Worm (Caenorhabditis elegans) whole organism, L1 larva: ENCODE data around the gene VF13D12L.3.

Experiments
- C04F5.9 ChIP-seq: sonication (generic microtip); optimal IDR thresholded peaks from 2 replicates; lab custom pipeline; 2016; ENCODE audit warnings: missing genetic modification characterization, missing compliant biosample characterization
- F16B12.6 ChIP-seq: fragments of 150-350 bp; optimal IDR thresholded peaks from 2 replicates; lab custom pipeline; 2014; ENCODE audit warnings: missing biosample characterization, missing genetic modification characterization
- aly-2 ChIP-seq: fragments of 150-350 bp; optimal IDR thresholded peaks from 2 replicates; lab custom pipeline; 2014; ENCODE audit warnings: missing biosample characterization, missing genetic modification characterization
- ama-1 ChIP-seq: fragments of 150-350 bp; optimal IDR thresholded peaks from 2 replicates; lab custom pipeline; 2014
- blmp-1 ChIP-seq: fragments of 150-350 bp; optimal IDR thresholded peaks from 2 replicates; lab custom pipeline; 2014; ENCODE audit warnings: missing biosample characterization, missing genetic modification characterization
- ceh-63 ChIP-seq: fragments of 200-800 bp; sonication (Bioruptor generic); optimal IDR thresholded peaks from 2 replicates; lab custom pipeline; 2018; ENCODE audit warnings: mild to moderate bottlenecking, missing genetic modification characterization, missing compliant biosample characterization
- ceh-8 ChIP-seq: fragments of 200-800 bp; sonication (Bioruptor generic); optimal IDR thresholded peaks from 2 replicates; lab custom pipeline; 2018; ENCODE audit warnings: mild to moderate bottlenecking, missing genetic modification characterization, moderate library complexity, missing compliant biosample characterization
- ceh-82 ChIP-seq, 3 experiments: fragments of 150-350 bp in 1 of 3; sonication (generic microtip) in 2 of 3; optimal IDR thresholded peaks; 2 replicates each; lab custom pipeline; 2014 to 2017; ENCODE audit warnings: missing biosample characterization in 3 of 3, missing genetic modification characterization in 3 of 3
- ceh-88 ChIP-seq: fragments of 200-800 bp; sonication (Bioruptor generic); IDR thresholded peaks from 2 replicates; pipeline ENCODE4 v1.3.6; 2022; ENCODE audit warnings: missing genetic modification characterization, missing compliant biosample characterization
- dsc-1 ChIP-seq: sonication (generic microtip); optimal IDR thresholded peaks from 2 replicates; lab custom pipeline; 2016; ENCODE audit warnings: mild to moderate bottlenecking, missing genetic modification characterization, missing compliant biosample characterization
- efl-1 ChIP-seq, 4 experiments: fragments of 150-350 bp; optimal IDR thresholded peaks in 3 of 4; peaks in 1 of 4; 1 replicate in 1 of 4; 2 replicates in 3 of 4; lab custom pipeline; 2014; ENCODE audit warnings: missing biosample characterization in 2 of 4, missing genetic modification characterization in 2 of 4, missing genetic modification reagents in 2 of 4
- egl-13 ChIP-seq: sonication (generic microtip); optimal IDR thresholded peaks from 2 replicates; lab custom pipeline; 2016; ENCODE audit warnings: missing genotype, missing genetic modification reagents, missing genetic modification characterization, missing compliant biosample characterization
- egl-27 ChIP-seq, 2 experiments: fragments of 150-350 bp in 1 of 2; sonication (generic microtip); optimal IDR thresholded peaks; 3 replicates each; lab custom pipeline; 2017 to 2018; ENCODE audit warnings: missing biosample characterization in 2 of 2, missing genetic modification characterization in 2 of 2, missing genetic modification reagents in 2 of 2
- elt-2 ChIP-seq: sonication (generic microtip); optimal IDR thresholded peaks from 2 replicates; lab custom pipeline; 2016; ENCODE audit warnings: missing genetic modification characterization, mild to moderate bottlenecking, inconsistent platforms, missing compliant biosample characterization, missing genetic modification reagents
- ets-5 ChIP-seq: fragments of 200-800 bp; sonication (Bioruptor generic); IDR thresholded peaks from 2 replicates; pipeline ENCODE4 v1.3.6; 2022; ENCODE audit warnings: missing genetic modification characterization, missing compliant biosample characterization
- fkh-4 ChIP-seq: sonication (generic microtip); optimal IDR thresholded peaks from 2 replicates; lab custom pipeline; 2016; ENCODE audit warnings: missing compliant biosample characterization, missing genetic modification characterization, borderline replicate concordance
- fos-1 ChIP-seq: fragments of 150-350 bp; optimal IDR thresholded peaks from 2 replicates; lab custom pipeline; 2014; ENCODE audit warnings: missing biosample characterization, missing genetic modification characterization
- hlh-17 ChIP-seq: fragments of 200-800 bp; sonication (Bioruptor generic); optimal IDR thresholded peaks from 2 replicates; lab custom pipeline; 2018; ENCODE audit warnings: missing genetic modification characterization, mild to moderate bottlenecking, missing compliant biosample characterization, moderate library complexity, borderline replicate concordance
- hpl-2 ChIP-seq: fragments of 150-350 bp; optimal IDR thresholded peaks from 2 replicates; lab custom pipeline; 2014; ENCODE audit warnings: missing biosample characterization, missing genetic modification reagents, missing genetic modification characterization
- irx-1 ChIP-seq: sonication (generic microtip); optimal IDR thresholded peaks from 2 replicates; lab custom pipeline; 2016; ENCODE audit warnings: missing genetic modification characterization, missing compliant biosample characterization
- jun-1 ChIP-seq: fragments of 150-350 bp; optimal IDR thresholded peaks from 2 replicates; lab custom pipeline; 2014; ENCODE audit warnings: missing biosample characterization, missing genetic modification reagents, missing genetic modification characterization
- lin-39 ChIP-seq: fragments of 150-350 bp; optimal IDR thresholded peaks from 2 replicates; lab custom pipeline; 2014; ENCODE audit warnings: missing biosample characterization, missing genetic modification reagents, missing genetic modification characterization
- lir-3 ChIP-seq: sonication (generic microtip); optimal IDR thresholded peaks from 2 replicates; lab custom pipeline; 2016; ENCODE audit warnings: mild to moderate bottlenecking, missing genetic modification characterization, moderate library complexity, missing compliant biosample characterization; ENCODE audit not compliant: poor library complexity
- mdl-1 ChIP-seq, 2 experiments: fragments of 150-350 bp; optimal IDR thresholded peaks; 2 replicates each; lab custom pipeline; 2014 to 2017; ENCODE audit warnings: missing biosample characterization in 2 of 2, missing genetic modification characterization in 2 of 2, inconsistent platforms in 1 of 2
- nhr-19 ChIP-seq: fragments of 200-800 bp; sonication (Bioruptor generic); conservative IDR thresholded peaks from 2 replicates; pipeline ENCODE4 v1.3.6; 2022; ENCODE audit warnings: missing genetic modification characterization, missing compliant biosample characterization
- nhr-20 ChIP-seq: sonication (generic microtip); optimal IDR thresholded peaks from 2 replicates; lab custom pipeline; 2016; ENCODE audit warnings: mild to moderate bottlenecking, missing genetic modification characterization, missing compliant biosample characterization
- nhr-237 ChIP-seq: fragments of 150-350 bp; optimal IDR thresholded peaks from 2 replicates; lab custom pipeline; 2014; ENCODE audit warnings: missing biosample characterization, missing genetic modification characterization
- nhr-28 ChIP-seq: fragments of 150-350 bp; optimal IDR thresholded peaks from 2 replicates; lab custom pipeline; 2014; ENCODE audit warnings: missing biosample characterization, missing genetic modification characterization
- nhr-77 ChIP-seq: fragments of 150-350 bp; optimal IDR thresholded peaks from 2 replicates; lab custom pipeline; 2014; ENCODE audit warnings: missing biosample characterization, missing genetic modification characterization
- nhr-84 ChIP-seq: sonication (generic microtip); optimal IDR thresholded peaks from 2 replicates; lab custom pipeline; 2017; ENCODE audit warnings: missing biosample characterization, missing genetic modification characterization
- nhr-85 ChIP-seq: sonication (generic microtip); peaks from one replicate; lab custom pipeline; 2016; ENCODE audit warnings: missing genetic modification characterization, inconsistent platforms, missing compliant biosample characterization
- nhr-90 ChIP-seq: sonication (generic microtip); optimal IDR thresholded peaks from 2 replicates; lab custom pipeline; 2016; ENCODE audit warnings: mild to moderate bottlenecking, missing genetic modification characterization, missing compliant biosample characterization; ENCODE audit not compliant: poor library complexity
- pag-3 ChIP-seq: sonication (generic microtip); optimal IDR thresholded peaks from 2 replicates; lab custom pipeline; 2017; ENCODE audit warnings: missing genetic modification characterization, mild to moderate bottlenecking, missing compliant biosample characterization, antibody characterized with exemption, borderline replicate concordance; ENCODE audit not compliant: insufficient read depth
- pax-3 ChIP-seq: fragments of 200-800 bp; sonication (Bioruptor generic); optimal IDR thresholded peaks from 2 replicates; lab custom pipeline; 2018; ENCODE audit warnings: mild to moderate bottlenecking, missing genetic modification characterization, moderate library complexity, missing compliant biosample characterization
- skn-1 ChIP-seq: fragments of 150-350 bp; optimal IDR thresholded peaks from 2 replicates; lab custom pipeline; 2014; ENCODE audit warnings: missing biosample characterization, missing genetic modification characterization
- snpc-4 ChIP-seq: fragments of 150-350 bp; optimal IDR thresholded peaks from 2 replicates; lab custom pipeline; 2014; ENCODE audit warnings: missing biosample characterization, missing genetic modification characterization
- sptf-1 ChIP-seq: fragments of 150-350 bp; optimal IDR thresholded peaks from 2 replicates; lab custom pipeline; 2014; ENCODE audit warnings: missing biosample characterization, missing genetic modification characterization
- sup-37 ChIP-seq: fragments of 200-800 bp; sonication (Bioruptor generic); optimal IDR thresholded peaks from 2 replicates; lab custom pipeline; 2018; ENCODE audit warnings: mild to moderate bottlenecking, missing genetic modification characterization, missing compliant biosample characterization
- tbx-2 ChIP-seq: sonication (generic microtip); optimal IDR thresholded peaks from 2 replicates; lab custom pipeline; 2016; ENCODE audit warnings: missing genetic modification characterization, missing compliant biosample characterization
- unc-130 ChIP-seq: fragments of 150-350 bp; optimal IDR thresholded peaks from 2 replicates; lab custom pipeline; 2017; ENCODE audit warnings: missing biosample characterization, missing genetic modification characterization, inconsistent platforms
- unc-62 ChIP-seq: fragments of 150-350 bp; optimal IDR thresholded peaks from 2 replicates; lab custom pipeline; 2014; ENCODE audit warnings: missing biosample characterization, missing genetic modification reagents, missing genetic modification characterization
- unc-98 ChIP-seq: fragments of 200-800 bp; sonication (Bioruptor generic); IDR thresholded peaks from 2 replicates; pipeline ENCODE4 v1.3.6; 2022; ENCODE audit warnings: missing genetic modification characterization, missing compliant biosample characterization
- xbp-1 ChIP-seq: sonication (generic microtip); optimal IDR thresholded peaks from 2 replicates; lab custom pipeline; 2016; ENCODE audit warnings: missing genetic modification characterization, missing compliant biosample characterization
- zag-1 ChIP-seq: fragments of 150-350 bp; optimal IDR thresholded peaks from 2 replicates; lab custom pipeline; 2014; ENCODE audit warnings: missing biosample characterization, missing genetic modification characterization

VF13D12L.3 gene

DNA sequence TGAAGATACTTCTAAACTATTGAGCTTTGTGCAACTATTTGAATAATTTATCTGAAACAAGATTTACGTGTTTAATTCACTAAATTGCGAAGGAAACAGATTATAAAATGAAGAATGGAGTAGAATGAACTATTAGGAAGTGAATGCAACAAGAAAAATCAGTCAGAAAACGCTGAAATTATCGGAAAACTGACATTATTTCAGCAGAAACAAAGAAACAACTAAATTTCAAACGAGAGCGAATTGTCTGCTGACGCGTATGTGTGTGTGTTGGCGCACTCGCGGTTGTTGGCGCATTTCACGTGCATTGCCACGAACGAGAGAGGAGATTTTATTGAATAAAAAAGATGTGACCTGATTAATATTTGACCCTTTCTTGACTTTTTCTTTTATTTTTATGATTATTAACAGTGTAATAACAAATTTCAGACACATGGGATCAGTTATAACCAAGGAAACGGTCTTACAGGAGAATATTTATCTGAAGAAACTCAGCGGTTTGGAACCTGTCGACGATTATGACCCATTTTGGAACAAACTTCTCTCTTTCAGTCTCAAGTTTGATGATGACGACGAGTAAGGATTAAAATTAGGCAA lies 29.8 kb upstream of the VF13D12L.3 start, which contains the start of the genes trr-1 and C47D12.2 (continued):
- TF ChIP-seq sptf-1 (tag; lab: Kevin White, UChicago) (no peak), nhr-90 (no peak), ceh-88 (GFP tag; lab: Robert Waterston, UW) (no peak), fos-1 (tag; lab: Kevin White, UChicago) (no peak), jun-1 (tag; lab: Kevin White, UChicago) (peak; percentile 44), elt-2 (tag; lab: Kevin White, UChicago) (peak; percentile 5), nhr-237 (tag; lab: Kevin White, UChicago) (no peak), ama-1 (lab: Kevin White, UChicago) (peak; percentile 37), irx-1 (tag; lab: Kevin White, UChicago) (no peak), pag-3 (tag; lab: Kevin White, UChicago) (no peak), ets-5 (GFP tag; lab: Robert Waterston, UW) (no peak), ceh-63 (GFP tag; lab: Kevin White, UChicago) (no peak), nhr-77 (peak; percentile 26), zag-1 (tag; lab: Kevin White, UChicago) (no peak), nhr-19 (GFP tag; lab: Robert Waterston, UW) (peak; percentile 68), nhr-85 (tag; lab: Kevin White, UChicago) (peak; percentile 80), nhr-20 (tag; lab: Kevin White, UChicago) (peak; percentile 68), lin-39 (no peak), skn-1 (peak; percentile 84), C04F5.9 (tag; lab: Kevin White, UChicago) (no peak), fkh-4 (tag; lab: Kevin White, UChicago) (peak; percentile 14), nhr-28 (tag; lab: Kevin White, UChicago) (no peak), sup-37 (no peak), egl-13 (tag; lab: Kevin White, UChicago) (peak; percentile 2), efl-1 (optimal IDR thresholded peaks at IDR 0.05; lab: Kevin White, UChicago) (peak; percentile 79 to 87), efl-1 (GFP tag; optimal IDR thresholded peaks at IDR 0.05 in 1 of 2; lab: Kevin White, UChicago) (peak; percentile 85 to 98), egl-27 (tag; optimal IDR thresholded peaks at IDR 0.05; lab: Kevin White, UChicago) (no peak), blmp-1 (tag; lab: Kevin White, UChicago) (no peak), unc-62 (GFP tag; lab: Kevin White, UChicago) (no peak), ceh-8 (GFP tag; lab: Kevin White, UChicago) (no peak), tbx-2 (tag; lab: Kevin White, UChicago) (no peak), xbp-1 (tag; lab: Kevin White, UChicago) (peak; percentile 79), unc-98 (GFP tag; lab: Robert Waterston, UW) (no peak), mdl-1 (tag; optimal IDR thresholded peaks at IDR 0.05; lab: Kevin White, UChicago) (no peak), snpc-4 (tag; lab: Kevin White, UChicago) (no peak), unc-130 (tag; lab: Kevin White, UChicago) (peak; percentile 24)
- TF ChIP-seq, all 84 proteins: peak for 32

DNA sequence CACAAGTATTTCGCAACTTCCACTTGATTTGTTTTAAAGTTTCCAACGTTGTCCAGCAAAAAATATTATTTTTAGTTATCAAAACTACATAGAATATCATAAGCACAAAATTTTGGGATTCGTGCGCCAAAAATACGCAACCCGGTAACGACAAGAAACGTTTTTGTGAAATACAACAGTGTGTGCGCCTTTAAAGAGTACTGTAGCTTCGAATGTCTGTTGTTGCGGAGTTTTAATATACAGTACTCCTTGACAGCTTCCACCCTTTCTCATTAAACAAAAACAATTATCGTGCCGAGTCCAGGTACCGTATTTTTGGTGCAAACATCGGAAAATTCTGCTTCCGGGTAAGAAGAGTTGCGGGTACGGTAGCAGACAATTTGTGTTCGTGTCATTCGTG lies 25.6 kb upstream of the VF13D12L.3 start:
- TF ChIP-seq egl-13 (tag; lab: Kevin White, UChicago) = no peak
- no peak for TF ChIP-seq sptf-1 (tag; lab: Kevin White, UChicago)
- no peak for TF ChIP-seq sup-37
- TF ChIP-seq fkh-4 (tag; lab: Kevin White, UChicago) = no peak
- no peak for TF ChIP-seq aly-2 (tag; lab: Kevin White, UChicago)
- no peak for TF ChIP-seq pax-3
- TF ChIP-seq ceh-82 (tag; optimal IDR thresholded peaks at IDR 0.05; lab: Kevin White, UChicago) = no peak
- TF ChIP-seq hpl-2 = no peak
- no peak for TF ChIP-seq nhr-19 (GFP tag; lab: Robert Waterston, UW)
- TF ChIP-seq F16B12.6 (tag; lab: Kevin White, UChicago) = no peak
- TF ChIP-seq lir-3 (tag; lab: Kevin White, UChicago) = no peak
- TF ChIP-seq hlh-17 (GFP tag; lab: Kevin White, UChicago) = no peak
- no peak for TF ChIP-seq nhr-84 (tag; lab: Kevin White, UChicago)
- TF ChIP-seq dsc-1 = no peak
- TF ChIP-seq egl-27 (tag; optimal IDR thresholded peaks at IDR 0.05; lab: Kevin White, UChicago) = no peak
- TF ChIP-seq unc-130 (tag; lab: Kevin White, UChicago) = no peak
- TF ChIP-seq, all 84 proteins: peak for 0
